Worm (Caenorhabditis elegans): ENCODE data around the gene F14H3.12.

The F14H3.12 gene

DNA sequence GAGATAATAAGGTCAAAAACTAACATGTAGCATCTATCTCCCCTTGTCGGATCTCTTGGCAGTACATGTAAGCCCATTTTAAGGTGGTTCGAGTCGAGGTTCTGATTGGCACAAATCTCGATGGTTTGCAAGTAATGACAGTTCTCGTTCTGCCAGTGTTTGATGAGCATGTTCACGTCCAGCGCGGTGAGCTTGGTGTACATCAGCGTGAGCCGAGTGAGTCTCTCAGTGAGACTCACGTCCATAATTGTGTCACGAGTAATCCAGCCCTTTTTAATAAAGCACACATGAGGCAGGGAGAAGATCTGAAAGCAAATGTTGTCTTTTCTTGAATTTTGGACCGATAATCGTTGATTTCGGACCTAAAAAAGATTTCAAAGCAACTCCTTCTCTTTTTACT is 42.4 kb downstream of the F14H3.12 start, which contains the start of gene T10C6.16:
T10C6.16 (minus strand) TSS at position 245 of the 400 bp plus-strand sequence.
- TF ChIP-seq egrh-3 (GFP tag; IDR thresholded peaks at IDR 0.05) (no peak), F57C9.4 (tag; optimal IDR thresholded peaks at IDR 0.05) (no peak), D2030.7 (GFP tag; IDR thresholded peaks at IDR 0.05) (no peak), nhr-27 (tag; optimal IDR thresholded peaks at IDR 0.05) (no peak), sea-2 (GFP tag; IDR thresholded peaks at IDR 0.05) (no peak), fkh-3 (tag; optimal IDR thresholded peaks at IDR 0.05) (no peak)

DNA sequence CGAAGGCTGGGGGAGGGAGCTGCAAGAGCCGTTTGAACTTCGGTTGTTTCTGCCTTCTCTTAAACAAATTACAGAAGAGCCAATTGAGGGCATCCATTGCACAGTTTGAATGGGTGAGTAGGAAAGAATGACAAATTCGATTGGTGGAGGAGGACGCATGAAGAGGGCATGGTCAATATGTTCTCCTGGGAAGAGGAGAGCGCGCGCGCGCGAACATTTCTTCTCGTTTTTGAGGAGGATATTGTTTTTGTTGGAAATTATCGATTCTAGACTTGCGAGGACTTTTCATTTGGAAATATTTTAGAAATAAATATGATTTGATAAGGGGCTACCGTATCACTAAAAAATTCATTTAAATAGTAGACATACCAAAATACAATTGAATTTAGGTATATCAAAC is 43.6 kb downstream of the F14H3.12 start, which contains the start of gene T10C6.7:
T10C6.7 (minus strand) TSS at position 143 of the 400 bp plus-strand sequence.
- TF ChIP-seq rcor-1 (GFP tag; IDR thresholded peaks at IDR 0.05) (no peak), unc-62 (GFP tag; optimal IDR thresholded peaks at IDR 0.05) (no peak), him-1 (tag; optimal IDR thresholded peaks at IDR 0.05) (no peak), tbx-9 (tag; optimal IDR thresholded peaks at IDR 0.05; ENCODE audit: borderline replicate concordance) (no peak), Y67H2A.10 (GFP tag; conservative IDR thresholded peaks at IDR 0.05) (no peak), akir-1 (GFP tag; optimal IDR thresholded peaks at IDR 0.05) (no peak), attf-5 (GFP tag; optimal IDR thresholded peaks at IDR 0.05) (no peak), ama-1 (optimal IDR thresholded peaks at IDR 0.05) (no peak), ama-1 (GFP tag; optimal IDR thresholded peaks at IDR 0.05) (no peak), let-607 (tag; optimal IDR thresholded peaks at IDR 0.05) (no peak), F55B11.4 (tag; optimal IDR thresholded peaks at IDR 0.05; ENCODE audit: borderline replicate concordance, insufficient read depth) (no peak), dpl-1 (GFP tag; optimal IDR thresholded peaks at IDR 0.05) (no peak), pbrm-1 (GFP tag; IDR thresholded peaks at IDR 0.05) (no peak), F33H1.4 (GFP tag; IDR thresholded peaks at IDR 0.05) (no peak), egl-44 (GFP tag; IDR thresholded peaks at IDR 0.05) (no peak), K11D2.4 (GFP tag; IDR thresholded peaks at IDR 0.05) (no peak), zfh-2 (GFP tag; conservative IDR thresholded peaks at IDR 0.05) (no peak), nhr-179 (tag; optimal IDR thresholded peaks at IDR 0.05) (no peak), madf-3 (GFP tag; IDR thresholded peaks at IDR 0.05) (peak; percentile 39; the same call in 1 of the 2 replicates), ceh-100 (GFP tag; IDR thresholded peaks at IDR 0.05) (no peak), F10E7.11 (tag; optimal IDR thresholded peaks at IDR 0.05) (no peak), aptf-2 (GFP tag; conservative IDR thresholded peaks at IDR 0.05) (peak; percentile 100), die-1 (tag; optimal IDR thresholded peaks at IDR 0.05) (no peak), ZK185.1 (tag; optimal IDR thresholded peaks at IDR 0.05; ENCODE audit: poor library complexity, severe bottlenecking) (no peak), F37B4.10 (GFP tag; IDR thresholded peaks at IDR 0.05) (no peak), lin-26 (GFP tag; IDR thresholded peaks at IDR 0.05) (no peak), D2030.7 (GFP tag; IDR thresholded peaks at IDR 0.05) (peak; percentile 18; the same call in 1 of the 2 replicates), madf-6 (GFP tag; IDR thresholded peaks at IDR 0.05) (peak; percentile 87), ztf-3 (GFP tag; optimal IDR thresholded peaks at IDR 0.05) (no peak), tlf-1 (GFP tag; optimal IDR thresholded peaks at IDR 0.05) (no peak), cebp-2 (GFP tag; IDR thresholded peaks at IDR 0.05) (no peak), F23B12.7 (tag; optimal IDR thresholded peaks at IDR 0.05; ENCODE audit: insufficient read depth) (no peak), hmg-1.2 (GFP tag; IDR thresholded peaks at IDR 0.05) (no peak), let-526 (GFP tag; IDR thresholded peaks at IDR 0.05) (no peak), xnd-1 (tag; optimal IDR thresholded peaks at IDR 0.05) (peak; percentile 7), bed-2 (GFP tag; IDR thresholded peaks at IDR 0.05) (no peak), mel-28 (tag; optimal IDR thresholded peaks at IDR 0.05; ENCODE audit: borderline replicate concordance) (no peak), Y95B8A.8 (GFP tag; IDR thresholded peaks at IDR 0.05) (no peak), madf-8 (GFP tag; conservative IDR thresholded peaks at IDR 0.05) (peak; percentile 69), ceh-58 (GFP tag; IDR thresholded peaks at IDR 0.05) (no peak), T26A5.8 (tag; optimal IDR thresholded peaks at IDR 0.05) (no peak), lin-40 (tag; optimal IDR thresholded peaks at IDR 0.05) (no peak), ztf-26 (tag; optimal IDR thresholded peaks at IDR 0.05) (no peak), efl-1 (GFP tag; optimal IDR thresholded peaks at IDR 0.05) (peak; percentile 34)
